Worm (Caenorhabditis elegans): Measurements from ENCODE around the gene T05A12.3.

The T05A12.3 gene

DNA sequence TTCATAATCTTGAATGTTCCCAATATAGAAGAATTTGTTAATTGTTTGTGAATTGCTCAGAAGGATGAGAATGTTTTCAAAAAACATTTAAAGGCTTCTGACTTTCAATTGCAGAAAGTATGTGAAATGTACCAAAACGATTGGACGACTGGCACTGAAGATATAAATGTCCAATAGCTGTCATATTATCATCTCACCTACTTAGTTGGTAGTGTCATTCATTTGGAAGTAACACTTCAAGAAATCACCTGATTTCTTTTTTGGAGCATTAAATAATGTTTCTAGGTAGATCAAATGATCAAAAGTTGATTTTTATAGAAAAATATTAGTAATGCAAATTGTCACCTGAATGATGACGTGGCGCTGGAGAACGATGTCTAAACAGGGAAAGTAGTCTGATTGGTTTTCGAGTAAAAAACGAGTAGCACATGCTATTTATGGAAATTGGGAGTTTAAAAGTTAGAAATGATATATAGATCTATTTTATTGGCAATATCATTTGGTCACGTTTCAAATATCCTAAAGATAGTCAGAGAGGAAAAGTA, 7.7 kb downstream of the T05A12.3 start:
- TF ChIP-seq ceh-9 (tag; optimal IDR thresholded peaks at IDR 0.05), result no peak
- no peak for TF ChIP-seq ceh-82 (tag; optimal IDR thresholded peaks at IDR 0.05)
- no peak for TF ChIP-seq ZK546.5 (tag; optimal IDR thresholded peaks at IDR 0.05)
- TF ChIP-seq nhr-28 (tag; optimal IDR thresholded peaks at IDR 0.05), result no peak
- no peak for TF ChIP-seq snpc-4 (tag; optimal IDR thresholded peaks at IDR 0.05)
- no peak for TF ChIP-seq elt-2 (tag; optimal IDR thresholded peaks at IDR 0.05)
- TF ChIP-seq fkh-2 (tag; optimal IDR thresholded peaks at IDR 0.05), result no peak
- TF ChIP-seq mdl-1 (tag; optimal IDR thresholded peaks at IDR 0.05), result no peak
- TF ChIP-seq zag-1 (tag; optimal IDR thresholded peaks at IDR 0.05), result no peak
- no peak for TF ChIP-seq ztf-4 (tag; optimal IDR thresholded peaks at IDR 0.05)
- no peak for TF ChIP-seq eor-1 (tag; optimal IDR thresholded peaks at IDR 0.05)
- TF ChIP-seq ama-1 (optimal IDR thresholded peaks at IDR 0.05), result no peak

ce11 chrIV:6878912-6879554, 8.4 kb downstream of the T05A12.3 start:
- TF ChIP-seq nhr-11 (tag; optimal IDR thresholded peaks at IDR 0.05) (peak; percentile 62), tbx-2 (tag; optimal IDR thresholded peaks at IDR 0.05) (no peak), nhr-237 (tag; optimal IDR thresholded peaks at IDR 0.05) (no peak), lsy-12 (tag; optimal IDR thresholded peaks at IDR 0.05) (no peak), nhr-25 (tag; optimal IDR thresholded peaks at IDR 0.05) (no peak), hmg-11 (tag; optimal IDR thresholded peaks at IDR 0.05) (no peak), jun-1 (tag; optimal IDR thresholded peaks at IDR 0.05) (no peak), elt-2 (tag; optimal IDR thresholded peaks at IDR 0.05) (peak; percentile 6), fkh-10 (GFP tag; optimal IDR thresholded peaks at IDR 0.05) (peak; percentile 72), egl-27 (tag; optimal IDR thresholded peaks at IDR 0.05) (peak; percentile 13), pqm-1 (tag; optimal IDR thresholded peaks at IDR 0.05) (peak; percentile 38), aly-2 (tag; optimal IDR thresholded peaks at IDR 0.05) (no peak), pha-4 (tag; optimal IDR thresholded peaks at IDR 0.05) (peak; percentile 87), daf-12 (tag; optimal IDR thresholded peaks at IDR 0.05) (no peak), ztf-4 (tag; optimal IDR thresholded peaks at IDR 0.05) (no peak), nfya-1 (tag; optimal IDR thresholded peaks at IDR 0.05; ENCODE audit: insufficient read depth) (peak; percentile 82), fkh-2 (tag; optimal IDR thresholded peaks at IDR 0.05) (peak; percentile 15), nhr-43 (tag; optimal IDR thresholded peaks at IDR 0.05; ENCODE audit: poor library complexity, severe bottlenecking) (no peak), nhr-67 (tag; optimal IDR thresholded peaks at IDR 0.05) (no peak), ZK546.5 (tag; optimal IDR thresholded peaks at IDR 0.05) (no peak), lin-39 (tag; optimal IDR thresholded peaks at IDR 0.05) (peak; percentile 33), mml-1 (tag; optimal IDR thresholded peaks at IDR 0.05) (peak; percentile 99), elt-3 (tag; optimal IDR thresholded peaks at IDR 0.05) (no peak), lin-15B (tag; optimal IDR thresholded peaks at IDR 0.05) (peak; percentile 9), snpc-4 (tag; optimal IDR thresholded peaks at IDR 0.05) (no peak), skn-1 (tag; optimal IDR thresholded peaks at IDR 0.05) (peak; percentile 10)

DNA sequence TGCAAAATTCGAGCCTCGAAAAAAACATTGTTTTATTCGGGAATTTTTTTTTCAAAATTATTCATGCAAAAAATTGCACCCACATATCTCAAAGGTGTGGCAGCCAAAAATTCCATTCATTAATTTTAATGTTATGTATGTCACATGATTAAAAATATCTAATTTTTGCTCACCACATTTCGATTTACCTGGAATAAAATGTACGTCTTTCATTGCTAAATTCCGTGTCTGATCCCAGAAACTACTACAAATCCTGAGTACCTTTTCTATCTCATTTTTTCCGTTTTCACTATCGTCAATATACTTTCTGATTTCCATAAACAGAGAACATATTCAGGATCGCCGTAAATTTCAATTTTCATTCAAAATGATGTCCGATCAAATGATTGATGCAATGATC, 14.5 kb downstream of the T05A12.3 start, which contains the start of gene srx-19:
Gene srx-19 (plus strand): TSS at position 301 of the 400 bp plus-strand sequence.
- TF ChIP-seq nhr-77 (tag; optimal IDR thresholded peaks at IDR 0.05) (no peak), fos-1 (tag; optimal IDR thresholded peaks at IDR 0.05) (no peak), daf-12 (tag; optimal IDR thresholded peaks at IDR 0.05) (no peak), nhr-76 (tag; optimal IDR thresholded peaks at IDR 0.05) (no peak)

DNA sequence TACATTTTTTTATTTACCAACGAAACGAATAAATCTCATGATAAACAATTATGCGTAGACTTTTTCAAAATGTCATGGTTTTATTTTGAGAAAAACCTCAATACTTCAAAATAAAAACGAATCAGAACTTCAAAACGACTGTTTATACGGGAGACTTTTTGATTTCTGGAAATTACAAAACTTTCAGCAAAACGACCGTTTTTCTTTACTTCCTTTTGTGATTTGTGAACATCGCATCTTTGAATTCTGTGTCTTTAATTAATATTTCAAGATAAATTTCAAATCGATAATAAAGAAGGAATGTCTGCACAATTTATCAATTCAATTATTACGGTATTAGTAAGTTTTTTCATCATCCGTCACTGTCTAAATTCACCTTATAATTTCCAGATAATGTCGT, 19.7 kb downstream of the T05A12.3 start, which contains the start of gene srx-20:
Gene srx-20 (plus strand): TSS at position 301 of the 400 bp plus-strand sequence.
- TF ChIP-seq unc-39 (tag; optimal IDR thresholded peaks at IDR 0.05), result no peak
- TF ChIP-seq nhr-77 (tag; optimal IDR thresholded peaks at IDR 0.05), result no peak
- no peak for TF ChIP-seq fos-1 (tag; optimal IDR thresholded peaks at IDR 0.05)
- TF ChIP-seq nhr-237 (tag; optimal IDR thresholded peaks at IDR 0.05), result no peak
- TF ChIP-seq nhr-25 (tag; optimal IDR thresholded peaks at IDR 0.05), result no peak
- TF ChIP-seq nhr-28 (tag; optimal IDR thresholded peaks at IDR 0.05), result no peak
- no peak for TF ChIP-seq R02D3.7 (tag; optimal IDR thresholded peaks at IDR 0.05)
- no peak for TF ChIP-seq elt-2 (tag; optimal IDR thresholded peaks at IDR 0.05)
- TF ChIP-seq jun-1 (tag; optimal IDR thresholded peaks at IDR 0.05), result no peak
- no peak for TF ChIP-seq pha-4 (tag; optimal IDR thresholded peaks at IDR 0.05)
- TF ChIP-seq lin-15B (tag; optimal IDR thresholded peaks at IDR 0.05), result no peak
- no peak for TF ChIP-seq egl-27 (tag; optimal IDR thresholded peaks at IDR 0.05)
- TF ChIP-seq ZK546.5 (tag; optimal IDR thresholded peaks at IDR 0.05), result no peak
- no peak for TF ChIP-seq fkh-10 (GFP tag; optimal IDR thresholded peaks at IDR 0.05)
- no peak for TF ChIP-seq daf-12 (tag; optimal IDR thresholded peaks at IDR 0.05)
- no peak for TF ChIP-seq fkh-2 (tag; optimal IDR thresholded peaks at IDR 0.05)
- no peak for TF ChIP-seq nhr-12 (tag; optimal IDR thresholded peaks at IDR 0.05)
- no peak for TF ChIP-seq lsy-12 (tag; optimal IDR thresholded peaks at IDR 0.05)

All from whole organism, L3 larva.